Fruit fly (Drosophila melanogaster) whole organism, embryonic: ENCODE measurements around the gene PIG-B.
A peak's percentile ranks its signal among the peaks of the same experiment; 100 is the strongest.

Source experiments
- Bdp1 ChIP-seq: fragments of 200-800 bp; sonication (Bioruptor generic); optimal IDR thresholded peaks from 3 replicates; lab custom pipeline; 2016; ENCODE audit warnings: missing biosample characterization, missing genetic modification characterization
- CG10543 ChIP-seq: fragments of 200-800 bp; sonication (Bioruptor generic); optimal IDR thresholded peaks from 3 replicates; lab custom pipeline; 2017; ENCODE audit warnings: missing biosample characterization, mild to moderate bottlenecking, missing genetic modification characterization, moderate library complexity
- CG11085 ChIP-seq: fragments of 200-800 bp; sonication (Bioruptor generic); IDR thresholded peaks from 2 replicates; pipeline ENCODE4 v1.3.6; 2022; ENCODE audit warnings: missing biosample characterization, missing genetic modification characterization
- CG11456 ChIP-seq: fragments of 200-800 bp; sonication (Bioruptor generic); IDR thresholded peaks from 3 replicates; pipeline ENCODE4 v1.3.6; 2022; ENCODE audit warnings: missing biosample characterization, missing genetic modification characterization
- CG12236 ChIP-seq: fragments of 200-800 bp; sonication (Bioruptor generic); optimal IDR thresholded peaks from 2 replicates; lab custom pipeline; 2016; ENCODE audit warnings: missing biosample characterization, missing genetic modification characterization
- CG15479 ChIP-seq: fragments of 200-800 bp; sonication (Bioruptor generic); optimal IDR thresholded peaks from 3 replicates; lab custom pipeline; 2019; ENCODE audit warnings: missing biosample characterization, mild to moderate bottlenecking, missing genetic modification characterization, moderate library complexity
- CG17359 ChIP-seq: fragments of 200-800 bp; sonication (Bioruptor generic); optimal IDR thresholded peaks from 3 replicates; lab custom pipeline; 2018; ENCODE audit warnings: missing biosample characterization, mild to moderate bottlenecking, missing genetic modification characterization, moderate library complexity
- CG1832 ChIP-seq: fragments of 200-800 bp; sonication (Bioruptor generic); optimal IDR thresholded peaks from 2 replicates; lab custom pipeline; 2017; ENCODE audit warnings: missing biosample characterization, mild to moderate bottlenecking, missing genetic modification characterization, inconsistent platforms
- CG31388 ChIP-seq: fragments of 200-800 bp; sonication (Bioruptor generic); optimal IDR thresholded peaks from 2 replicates; lab custom pipeline; 2016; ENCODE audit warnings: missing biosample characterization, missing genetic modification characterization
- CG3847 ChIP-seq: fragments of 200-800 bp; sonication (Bioruptor generic); IDR thresholded peaks from 2 replicates; pipeline ENCODE4 v1.3.6; 2022; ENCODE audit warnings: missing biosample characterization, missing genetic modification characterization
- CG4854 ChIP-seq: fragments of 200-800 bp; sonication (Bioruptor generic); optimal IDR thresholded peaks from 2 replicates; lab custom pipeline; 2016; ENCODE audit warnings: missing biosample characterization, missing genetic modification characterization, inconsistent platforms
- CG7786 ChIP-seq: fragments of 200-800 bp; sonication (Bioruptor generic); optimal IDR thresholded peaks from 2 replicates; lab custom pipeline; 2016; ENCODE audit warnings: missing biosample characterization, missing genetic modification characterization
- CG7928 ChIP-seq: fragments of 200-800 bp; sonication (Bioruptor generic); optimal IDR thresholded peaks from 2 replicates; lab custom pipeline; 2017; ENCODE audit warnings: missing biosample characterization, mild to moderate bottlenecking, missing genetic modification characterization
- CG8388 ChIP-seq: fragments of 200-800 bp; sonication (Bioruptor generic); optimal IDR thresholded peaks from 2 replicates; lab custom pipeline; 2019; ENCODE audit warnings: missing biosample characterization, mild to moderate bottlenecking, missing genetic modification characterization, moderate library complexity
- CG8924 ChIP-seq: fragments of 200-800 bp; optimal IDR thresholded peaks from 3 replicates; lab custom pipeline; 2019; ENCODE audit warnings: missing biosample characterization, mild to moderate bottlenecking, missing genetic modification characterization, moderate library complexity
- CG9727 ChIP-seq: fragments of 200-800 bp; sonication (Bioruptor generic); optimal IDR thresholded peaks from 3 replicates; lab custom pipeline; 2017; ENCODE audit warnings: missing biosample characterization, mild to moderate bottlenecking, missing genetic modification characterization
- Dip3 ChIP-seq: fragments of 200-800 bp; sonication (Bioruptor generic); optimal IDR thresholded peaks from 3 replicates; lab custom pipeline; 2016; ENCODE audit warnings: missing biosample characterization, missing genetic modification characterization
- Doc2 ChIP-seq: fragments of 200-800 bp; sonication (Bioruptor generic); IDR thresholded peaks from 2 replicates; pipeline ENCODE4 v1.3.6; 2022; ENCODE audit warnings: missing biosample characterization, missing genetic modification characterization
- Drgx ChIP-seq: fragments of 200-800 bp; sonication (Bioruptor generic); IDR thresholded peaks from 2 replicates; pipeline ENCODE4 v1.3.6; 2022; ENCODE audit warnings: missing biosample characterization, missing genetic modification characterization
- HLH4C ChIP-seq: fragments of 200-800 bp; sonication (Bioruptor generic); IDR thresholded peaks from 3 replicates; pipeline ENCODE4 v1.3.6; 2022; ENCODE audit warnings: missing biosample characterization, missing genetic modification characterization; ENCODE audit not compliant: partially characterized antibody
- Hand ChIP-seq: fragments of 200-800 bp; sonication (Bioruptor generic); optimal IDR thresholded peaks from 2 replicates; lab custom pipeline; 2017; ENCODE audit warnings: mild to moderate bottlenecking, missing biosample characterization, missing genetic modification reagents, missing genetic modification characterization
- HmgD ChIP-seq: fragments of 200-800 bp; sonication (Bioruptor generic); optimal IDR thresholded peaks from 3 replicates; lab custom pipeline; 2016; ENCODE audit warnings: missing biosample characterization, missing genetic modification characterization
- Hr39 ChIP-seq: fragments of >200 bp; optimal IDR thresholded peaks from 2 replicates; lab custom pipeline; 2017
- Mrtf ChIP-seq: fragments of 200-800 bp; sonication (Bioruptor generic); IDR thresholded peaks from 3 replicates; pipeline ENCODE4 v1.3.6; 2022; ENCODE audit warnings: missing biosample characterization, missing genetic modification characterization
- Myb ChIP-seq: fragments of 200-800 bp; sonication (Bioruptor generic); optimal IDR thresholded peaks from 2 replicates; lab custom pipeline; 2016; ENCODE audit warnings: missing biosample characterization, missing genetic modification characterization
- NC2β ChIP-seq: fragments of 200-800 bp; sonication (Bioruptor generic); optimal IDR thresholded peaks from 2 replicates; lab custom pipeline; 2016; ENCODE audit warnings: missing biosample characterization, missing genetic modification characterization
- NFAT ChIP-seq: fragments of 200-800 bp; sonication (Bioruptor generic); IDR thresholded peaks from 2 replicates; pipeline ENCODE4 v1.3.6; 2022; ENCODE audit warnings: missing biosample characterization, missing genetic modification characterization
- Ravus ChIP-seq: fragments of 200-800 bp; sonication (Bioruptor generic); IDR thresholded peaks from 2 replicates; pipeline ENCODE4 v1.3.6; 2022; ENCODE audit warnings: missing biosample characterization, missing genetic modification characterization
- Rfx ChIP-seq: fragments of 200-800 bp; sonication (Bioruptor generic); IDR thresholded peaks from 2 replicates; pipeline ENCODE4 v1.3.6; 2022; ENCODE audit warnings: missing biosample characterization, missing genetic modification characterization
- Spps ChIP-seq: fragments of 200-800 bp; sonication (Bioruptor generic); optimal IDR thresholded peaks from 2 replicates; lab custom pipeline; 2018; ENCODE audit warnings: missing biosample characterization, mild to moderate bottlenecking, missing genetic modification characterization
- az2 ChIP-seq: fragments of 200-800 bp; sonication (Bioruptor generic); optimal IDR thresholded peaks from 3 replicates; lab custom pipeline; 2016; ENCODE audit warnings: missing biosample characterization, missing genetic modification characterization
- bbx ChIP-seq: fragments of 200-800 bp; sonication (Bioruptor generic); IDR thresholded peaks from 2 replicates; pipeline ENCODE4 v1.3.6; 2022; ENCODE audit warnings: missing biosample characterization, missing genetic modification characterization; ENCODE audit not compliant: partially characterized antibody
- bcd ChIP-seq: fragments of 200-800 bp; sonication (Bioruptor generic); optimal IDR thresholded peaks from 2 replicates; lab custom pipeline; 2017; ENCODE audit warnings: missing biosample characterization, mild to moderate bottlenecking, missing genetic modification characterization
- bigmax ChIP-seq: fragments of 200-800 bp; sonication (Bioruptor generic); optimal IDR thresholded peaks from 2 replicates; lab custom pipeline; 2018; ENCODE audit warnings: missing biosample characterization, mild to moderate bottlenecking, missing genetic modification characterization
- ftz-f1 ChIP-seq: fragments of 200-800 bp; sonication (Bioruptor generic); optimal IDR thresholded peaks from 2 replicates; lab custom pipeline; 2016; ENCODE audit warnings: missing biosample characterization, missing genetic modification characterization
- gcm ChIP-seq: fragments of 200-800 bp; sonication (Bioruptor generic); optimal IDR thresholded peaks from 2 replicates; lab custom pipeline; 2019; ENCODE audit warnings: missing biosample characterization, mild to moderate bottlenecking, missing genetic modification characterization, moderate library complexity
- grn ChIP-seq: fragments of 200-800 bp; sonication (Bioruptor generic); optimal IDR thresholded peaks from 3 replicates; lab custom pipeline; 2017; ENCODE audit warnings: missing biosample characterization, missing genetic modification characterization
- gsb-n ChIP-seq: fragments of 200-800 bp; sonication (Bioruptor generic); optimal IDR thresholded peaks from 3 replicates; lab custom pipeline; 2018; ENCODE audit warnings: missing biosample characterization, mild to moderate bottlenecking, missing genetic modification characterization
- her ChIP-seq: fragments of 200-800 bp; sonication (Bioruptor generic); optimal IDR thresholded peaks from 2 replicates; lab custom pipeline; 2016; ENCODE audit warnings: missing biosample characterization, missing genetic modification characterization
- ind ChIP-seq: fragments of 200-800 bp; sonication (Bioruptor generic); optimal IDR thresholded peaks from 3 replicates; lab custom pipeline; 2016; ENCODE audit warnings: missing biosample characterization, missing genetic modification characterization
- knrl ChIP-seq: fragments of 200-800 bp; sonication (Bioruptor generic); IDR thresholded peaks from 3 replicates; pipeline ENCODE4 v1.3.6; 2022; ENCODE audit warnings: missing biosample characterization, missing genetic modification characterization; ENCODE audit not compliant: partially characterized antibody
- lilli ChIP-seq: fragments of 200-800 bp; sonication (Bioruptor generic); optimal IDR thresholded peaks from 3 replicates; lab custom pipeline; 2016; ENCODE audit warnings: missing biosample characterization, missing genetic modification characterization
- maf-S ChIP-seq: fragments of 200-800 bp; sonication (Bioruptor generic); optimal IDR thresholded peaks from 2 replicates; lab custom pipeline; 2016; ENCODE audit warnings: missing biosample characterization, missing genetic modification characterization
- mirr ChIP-seq: fragments of 200-800 bp; sonication (Bioruptor generic); optimal IDR thresholded peaks from 3 replicates; lab custom pipeline; 2018; ENCODE audit warnings: missing biosample characterization, mild to moderate bottlenecking, missing genetic modification characterization
- nau ChIP-seq: fragments of 200-800 bp; sonication (Bioruptor generic); optimal IDR thresholded peaks from 3 replicates; lab custom pipeline; 2017; ENCODE audit warnings: missing biosample characterization, mild to moderate bottlenecking, missing genetic modification characterization, missing genetic modification reagents
- nerfin-2 ChIP-seq: fragments of 200-800 bp; sonication (Bioruptor generic); IDR thresholded peaks from 2 replicates; pipeline ENCODE4 v1.3.6; 2022; ENCODE audit warnings: missing biosample characterization, missing genetic modification characterization; ENCODE audit not compliant: partially characterized antibody
- pum ChIP-seq: fragments of 200-800 bp; sonication (Bioruptor generic); optimal IDR thresholded peaks from 2 replicates; lab custom pipeline; 2016; ENCODE audit warnings: missing biosample characterization, missing genetic modification characterization
- so ChIP-seq: fragments of 200-800 bp; sonication (Bioruptor generic); IDR thresholded peaks from 3 replicates; pipeline ENCODE4 v1.3.6; 2022; ENCODE audit warnings: missing biosample characterization, missing genetic modification characterization
- tup ChIP-seq: fragments of 200-800 bp; sonication (Bioruptor generic); optimal IDR thresholded peaks from 2 replicates; lab custom pipeline; 2016; ENCODE audit warnings: missing biosample characterization, mild to moderate bottlenecking, missing genetic modification characterization, moderate library complexity
- unc-4 ChIP-seq: fragments of 200-800 bp; sonication (Bioruptor generic); IDR thresholded peaks from 2 replicates; pipeline ENCODE4 v1.3.6; 2022; ENCODE audit warnings: missing biosample characterization, missing genetic modification characterization; ENCODE audit not compliant: partially characterized antibody
- vnd ChIP-seq: fragments of 200-800 bp; sonication (Bioruptor generic); IDR thresholded peaks from 3 replicates; pipeline ENCODE4 v1.3.6; 2022; ENCODE audit warnings: missing biosample characterization, missing genetic modification characterization; ENCODE audit not compliant: partially characterized antibody

Gene PIG-B

dm6 chr3L:3806330-3806729, 4.7 kb upstream of the PIG-B start, which contains the start of the genes CG32264, ntc and IntS10 (continued):
- TF ChIP-seq bbx (GFP tag; lab: Robert Waterston, UW) = no peak
- peak; percentile 60 for TF ChIP-seq NFAT (GFP tag; lab: Robert Waterston, UW)
- peak; percentile 34; the same call in 1 of the 2 replicates for TF ChIP-seq CG11085 (GFP tag; lab: Robert Waterston, UW)
- peak; percentile 53 for TF ChIP-seq Bdp1 (GFP tag; lab: Kevin White, UChicago)
- peak; percentile 64 for TF ChIP-seq bcd (GFP tag; lab: Kevin White, UChicago)
- peak; percentile 66 for TF ChIP-seq az2 (GFP tag; lab: Kevin White, UChicago)
- no peak for TF ChIP-seq grn (GFP tag; lab: Kevin White, UChicago)
- TF ChIP-seq ftz-f1 (GFP tag; lab: Kevin White, UChicago) = no peak
- peak; percentile 66 for TF ChIP-seq knrl (GFP tag; lab: Robert Waterston, UW)
- TF ChIP-seq tup (GFP tag; lab: Kevin White, UChicago) = peak; percentile 32
- peak; percentile 61 for TF ChIP-seq pum (GFP tag; lab: Kevin White, UChicago)
- peak; percentile 17 for TF ChIP-seq CG12236 (GFP tag; lab: Kevin White, UChicago)
- no peak for TF ChIP-seq Drgx (GFP tag; lab: Robert Waterston, UW)
- TF ChIP-seq CG3847 (GFP tag; lab: Robert Waterston, UW) = peak; percentile 74
- TF ChIP-seq NC2β (GFP tag; lab: Kevin White, UChicago) = peak; percentile 47
- peak; percentile 80 for TF ChIP-seq CG10543 (GFP tag; lab: Kevin White, UChicago)
- TF ChIP-seq CG8924 (tag; lab: Kevin White, UChicago) = peak; percentile 73
- peak; percentile 60; the same call in 2 of the 3 replicates for TF ChIP-seq HLH4C (GFP tag; lab: Robert Waterston, UW)
- no peak for TF ChIP-seq vnd (GFP tag; lab: Robert Waterston, UW)
- peak; percentile 33 for TF ChIP-seq CG4854 (GFP tag; lab: Kevin White, UChicago)
- TF ChIP-seq Hand (GFP tag; lab: Kevin White, UChicago) = no peak
- TF ChIP-seq CG11456 = peak; percentile 53; the same call in 1 of the 3 replicates
- TF ChIP-seq CG17359 (tag; lab: Kevin White, UChicago) = peak; percentile 45
- TF ChIP-seq Hr39 (lab: Kevin White, UChicago) = no peak
- TF ChIP-seq CG9727 = peak; percentile 68
- TF ChIP-seq CG7786 (GFP tag; lab: Kevin White, UChicago) = peak; percentile 78
- TF ChIP-seq ind = peak; percentile 77
- TF ChIP-seq CG8388 = peak; percentile 52
- TF ChIP-seq Spps (tag; lab: Kevin White, UChicago) = no peak
- no peak for TF ChIP-seq gsb-n (tag; lab: Kevin White, UChicago)
- TF ChIP-seq maf-S (GFP tag; lab: Kevin White, UChicago) = peak; percentile 79
- no peak for TF ChIP-seq gcm
- TF ChIP-seq mirr (GFP tag; lab: Kevin White, UChicago) = peak; percentile 35
- TF ChIP-seq CG7928 (GFP tag; lab: Kevin White, UChicago) = peak; percentile 36
- TF ChIP-seq CG1832 (GFP tag; lab: Kevin White, UChicago) = no peak
- TF ChIP-seq lilli (GFP tag; lab: Kevin White, UChicago) = peak; percentile 86
- TF ChIP-seq Myb (GFP tag; lab: Kevin White, UChicago) = peak; percentile 73
- TF ChIP-seq Mrtf = 0 out of 3 replicates have a peak, but pooled peaks have one; percentile 29
- peak; percentile 73 for TF ChIP-seq Rfx (GFP tag; lab: Robert Waterston, UW)
- peak; percentile 21 for TF ChIP-seq nau
- no peak for TF ChIP-seq Ravus (GFP tag; lab: Robert Waterston, UW)
- TF ChIP-seq Dip3 = peak; percentile 79
- peak; percentile 81 for TF ChIP-seq HmgD (GFP tag; lab: Kevin White, UChicago)
- peak; percentile 75 for TF ChIP-seq her
- no peak for TF ChIP-seq CG15479 (GFP tag; lab: Kevin White, UChicago)
- no peak for TF ChIP-seq nerfin-2 (GFP tag; lab: Robert Waterston, UW)
- TF ChIP-seq bigmax = no peak
- no peak for TF ChIP-seq Doc2 (GFP tag; lab: Robert Waterston, UW)
- TF ChIP-seq unc-4 (GFP tag; lab: Robert Waterston, UW) = peak; percentile 60
- no peak for TF ChIP-seq so (GFP tag; lab: Robert Waterston, UW)
- peak; percentile 16 for TF ChIP-seq CG31388 (GFP tag; lab: Kevin White, UChicago)
